Fruit fly (Drosophila melanogaster): ENCODE data around the gene mRpL39.

Gene mRpL39

DNA sequence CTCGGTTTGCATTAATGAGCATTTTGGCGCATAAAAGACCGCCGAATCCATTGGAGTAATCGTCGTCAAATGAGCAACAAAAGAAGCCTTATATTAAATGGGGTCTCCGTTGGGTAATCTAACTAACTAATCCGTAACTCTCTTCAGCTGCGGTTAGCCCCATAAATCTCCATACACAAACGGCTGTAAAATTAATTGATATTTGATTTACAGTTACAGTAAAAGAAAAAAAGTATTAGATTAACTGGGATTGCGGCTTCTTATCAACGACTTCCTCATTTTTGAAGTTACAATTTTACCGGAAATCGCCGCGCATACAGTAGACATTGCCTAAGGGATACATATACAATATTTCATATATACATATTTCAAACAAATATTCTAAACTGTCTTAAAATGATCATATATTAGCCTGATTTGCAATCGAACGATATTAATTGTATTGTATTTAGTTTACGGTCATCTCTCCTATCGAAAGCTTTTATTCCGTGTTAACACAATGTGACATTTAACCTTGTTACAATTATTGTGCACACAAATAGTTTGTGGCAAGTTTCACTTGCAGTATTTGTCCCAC lies 13.0 kb downstream of the mRpL39 start:
- TF ChIP-seq Sp1 (GFP tag; optimal IDR thresholded peaks at IDR 0.05) (no peak), Myc (optimal IDR thresholded peaks at IDR 0.05) (no peak), Hr83 (GFP tag; optimal IDR thresholded peaks at IDR 0.05; ENCODE audit: poor library complexity, severe bottlenecking) (no peak), GATAd (GFP tag; optimal IDR thresholded peaks at IDR 0.05) (no peak), ey (GFP tag; optimal IDR thresholded peaks at IDR 0.05) (no peak)

DNA sequence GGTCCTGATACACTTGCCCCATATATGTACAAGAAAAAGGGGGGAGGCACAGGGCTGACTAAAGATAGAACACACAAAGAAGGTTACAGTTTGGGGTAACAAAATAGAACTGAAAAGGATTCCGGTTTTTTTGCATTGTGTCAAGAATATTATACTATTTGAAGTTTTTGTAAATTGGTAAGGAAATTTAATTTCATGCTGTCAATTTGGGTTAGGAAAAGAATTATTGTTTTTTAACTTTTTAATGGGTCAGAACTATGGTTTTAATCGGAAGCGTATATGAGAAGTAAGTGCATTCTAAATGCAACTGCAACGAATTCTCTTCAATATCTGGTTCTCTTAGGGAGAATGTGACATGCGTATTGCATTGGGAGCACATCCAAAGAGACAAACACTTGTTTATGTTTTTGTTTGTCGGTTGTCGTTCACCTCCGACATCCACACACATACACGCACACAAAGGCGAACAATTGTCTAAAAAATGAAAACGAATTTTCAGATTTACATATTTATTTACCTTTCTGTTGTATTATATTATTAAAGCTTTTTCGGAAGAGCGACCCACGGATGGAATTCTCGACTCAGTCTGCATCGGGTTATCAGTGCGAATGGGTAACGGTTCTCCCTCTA lies 14.8 kb downstream of the mRpL39 start, which contains the start of gene mnd:
mnd (plus strand) TSS at position 580 of the 630 bp plus-strand sequence.
- TF ChIP-seq dl (GFP tag; optimal IDR thresholded peaks at IDR 0.05; ENCODE audit: insufficient read depth in 1 of 2, partially characterized antibody in 2 of 2) (no peak), pan (optimal IDR thresholded peaks at IDR 0.05) (no peak), dsf (GFP tag; optimal IDR thresholded peaks at IDR 0.05; ENCODE audit: borderline replicate concordance) (no peak), sage (GFP tag; optimal IDR thresholded peaks at IDR 0.05) (no peak), Vsx2 (GFP tag; optimal IDR thresholded peaks at IDR 0.05; ENCODE audit: partially characterized antibody) (no peak), CrebA (GFP tag; optimal IDR thresholded peaks at IDR 0.05; ENCODE audit: borderline replicate concordance) (no peak), rgr (GFP tag; optimal IDR thresholded peaks at IDR 0.05) (no peak), fru (GFP tag; optimal IDR thresholded peaks at IDR 0.05) (peak; percentile 2), sv (GFP tag; optimal IDR thresholded peaks at IDR 0.05) (no peak), jim (GFP tag; optimal IDR thresholded peaks at IDR 0.05) (no peak), lola (GFP tag; optimal IDR thresholded peaks at IDR 0.05) (no peak), tai (GFP tag; optimal IDR thresholded peaks at IDR 0.05) (no peak), usp (GFP tag; optimal IDR thresholded peaks at IDR 0.05) (no peak), Hr83 (GFP tag; optimal IDR thresholded peaks at IDR 0.05; ENCODE audit: poor library complexity, severe bottlenecking) (no peak), Mio (GFP tag; optimal IDR thresholded peaks at IDR 0.05) (no peak), Dif (GFP tag; optimal IDR thresholded peaks at IDR 0.05; ENCODE audit: partially characterized antibody) (no peak), Hr78 (GFP tag; optimal IDR thresholded peaks at IDR 0.05) (no peak), N (GFP tag; optimal IDR thresholded peaks at IDR 0.05) (no peak), Jra (GFP tag; optimal IDR thresholded peaks at IDR 0.05) (no peak), ey (GFP tag; optimal IDR thresholded peaks at IDR 0.05) (peak; percentile 13), Dfd (GFP tag; optimal IDR thresholded peaks at IDR 0.05) (no peak), foxo (GFP tag; optimal IDR thresholded peaks at IDR 0.05) (peak in 1 of 2 experiments; percentile 24), Rel (GFP tag; optimal IDR thresholded peaks at IDR 0.05) (no peak), Rel (tag; optimal IDR thresholded peaks at IDR 0.05) (no peak), h (GFP tag; optimal IDR thresholded peaks at IDR 0.05) (peak; percentile 44), HLH106 (tag; optimal IDR thresholded peaks at IDR 0.05) (no peak), OdsH (GFP tag; optimal IDR thresholded peaks at IDR 0.05) (no peak), brk (GFP tag; optimal IDR thresholded peaks at IDR 0.05) (no peak), dmrt93B (GFP tag; optimal IDR thresholded peaks at IDR 0.05) (no peak), br (GFP tag; optimal IDR thresholded peaks at IDR 0.05) (no peak), woc (GFP tag; optimal IDR thresholded peaks at IDR 0.05) (no peak), Sp1 (GFP tag; optimal IDR thresholded peaks at IDR 0.05) (no peak), Hnf4 (GFP tag; optimal IDR thresholded peaks at IDR 0.05) (no peak), GATAd (GFP tag; optimal IDR thresholded peaks at IDR 0.05) (no peak), psq (GFP tag; optimal IDR thresholded peaks at IDR 0.05) (no peak)

DNA sequence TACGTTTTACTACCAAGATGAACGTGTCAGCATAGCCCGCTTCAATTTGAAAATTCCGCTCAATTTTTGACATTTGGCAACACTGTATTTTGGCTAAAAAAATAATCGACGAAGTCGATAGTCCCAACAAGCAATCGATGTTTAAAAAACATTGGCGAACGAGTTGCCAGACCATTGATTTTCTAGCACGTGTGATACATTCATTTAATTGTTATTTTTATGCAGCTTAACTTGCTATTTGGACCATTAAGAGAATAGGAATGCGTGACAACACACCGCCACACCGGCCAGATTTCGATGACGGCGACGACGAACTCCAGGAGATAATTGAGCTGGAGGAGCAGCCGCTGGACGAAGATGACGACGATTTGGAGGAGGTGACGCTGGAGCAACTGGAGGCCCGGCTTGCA lies 16.8 kb downstream of the mRpL39 start, which contains the start of gene CG5114:
CG5114 (plus strand) TSS at position 161 of the 410 bp plus-strand sequence.
- TF ChIP-seq Rel (GFP tag; optimal IDR thresholded peaks at IDR 0.05) (no peak), Rel (tag; optimal IDR thresholded peaks at IDR 0.05) (no peak), psq (GFP tag; optimal IDR thresholded peaks at IDR 0.05) (no peak), GATAd (GFP tag; optimal IDR thresholded peaks at IDR 0.05) (no peak), ey (GFP tag; optimal IDR thresholded peaks at IDR 0.05) (peak; percentile 14), sv (GFP tag; optimal IDR thresholded peaks at IDR 0.05) (peak; percentile 49), Hr78 (GFP tag; optimal IDR thresholded peaks at IDR 0.05) (no peak), woc (GFP tag; optimal IDR thresholded peaks at IDR 0.05) (no peak), h (GFP tag; optimal IDR thresholded peaks at IDR 0.05) (peak; percentile 58), Dfd (GFP tag; optimal IDR thresholded peaks at IDR 0.05) (no peak), Jra (GFP tag; optimal IDR thresholded peaks at IDR 0.05) (no peak), Sp1 (GFP tag; optimal IDR thresholded peaks at IDR 0.05) (no peak), OdsH (GFP tag; optimal IDR thresholded peaks at IDR 0.05) (no peak), Mio (GFP tag; optimal IDR thresholded peaks at IDR 0.05) (no peak), foxo (GFP tag; optimal IDR thresholded peaks at IDR 0.05) (peak in 1 of 2 experiments; percentile 46), dmrt93B (GFP tag; optimal IDR thresholded peaks at IDR 0.05) (no peak), tai (GFP tag; optimal IDR thresholded peaks at IDR 0.05) (peak; percentile 65), CG9705 (GFP tag; optimal IDR thresholded peaks at IDR 0.05) (peak; percentile 30), usp (GFP tag; optimal IDR thresholded peaks at IDR 0.05) (no peak), Dif (GFP tag; optimal IDR thresholded peaks at IDR 0.05; ENCODE audit: partially characterized antibody) (no peak), sage (GFP tag; optimal IDR thresholded peaks at IDR 0.05) (no peak), rgr (GFP tag; optimal IDR thresholded peaks at IDR 0.05) (peak; percentile 48), Abd-B (GFP tag; optimal IDR thresholded peaks at IDR 0.05) (no peak), Myc (optimal IDR thresholded peaks at IDR 0.05) (peak; percentile 42), Hr83 (GFP tag; optimal IDR thresholded peaks at IDR 0.05; ENCODE audit: poor library complexity, severe bottlenecking) (peak; percentile 62), fru (GFP tag; optimal IDR thresholded peaks at IDR 0.05) (peak; percentile 16), Vsx2 (GFP tag; optimal IDR thresholded peaks at IDR 0.05; ENCODE audit: partially characterized antibody) (no peak), N (GFP tag; optimal IDR thresholded peaks at IDR 0.05) (no peak), HLH106 (tag; optimal IDR thresholded peaks at IDR 0.05) (peak; percentile 34), Hnf4 (GFP tag; optimal IDR thresholded peaks at IDR 0.05) (peak; percentile 73), pan (optimal IDR thresholded peaks at IDR 0.05) (no peak), CrebA (GFP tag; optimal IDR thresholded peaks at IDR 0.05; ENCODE audit: borderline replicate concordance) (no peak), dsf (GFP tag; optimal IDR thresholded peaks at IDR 0.05; ENCODE audit: borderline replicate concordance) (no peak), lola (GFP tag; optimal IDR thresholded peaks at IDR 0.05) (no peak), jim (GFP tag; optimal IDR thresholded peaks at IDR 0.05) (no peak), br (GFP tag; optimal IDR thresholded peaks at IDR 0.05) (peak; percentile 35), CG32264 (GFP tag; optimal IDR thresholded peaks at IDR 0.05) (no peak)

Data from whole organism, wandering third instar larva.